Worm (Caenorhabditis elegans) whole organism, L4 larva: ENCODE results near the gene ZK632.9.

Experiments
- F10B5.3 ChIP-seq: sonication (generic microtip); optimal IDR thresholded peaks from 2 replicates; lab custom pipeline; 2016; ENCODE audit warnings: mild to moderate bottlenecking, missing genetic modification characterization, missing compliant biosample characterization
- T20F7.1 ChIP-seq: fragments of 200-800 bp; sonication (Bioruptor generic); optimal IDR thresholded peaks from 2 replicates; lab custom pipeline; 2018; ENCODE audit warnings: mild to moderate bottlenecking, missing genetic modification characterization, missing compliant biosample characterization
- T26A8.4 ChIP-seq: fragments of 200-800 bp; sonication (Bioruptor generic); IDR thresholded peaks from 2 replicates; pipeline ENCODE4 v1.3.6; 2022; ENCODE audit warnings: missing genetic modification characterization, missing compliant biosample characterization
- Y105C5A.15 ChIP-seq: fragments of 200-800 bp; sonication (Bioruptor generic); IDR thresholded peaks from 2 replicates; pipeline ENCODE4 v1.3.6; 2022; ENCODE audit warnings: missing genetic modification characterization, missing compliant biosample characterization
- aha-1 ChIP-seq: fragments of 150-350 bp; peaks from one replicate; lab custom pipeline; 2014; ENCODE audit warnings: missing biosample characterization, missing genetic modification characterization
- ama-1 ChIP-seq: fragments of 150-350 bp; optimal IDR thresholded peaks from 2 replicates; lab custom pipeline; 2014; ENCODE audit warnings: inconsistent platforms, mixed read lengths
- ceh-20 ChIP-seq: fragments of 200-800 bp; sonication (Bioruptor generic); IDR thresholded peaks from 2 replicates; pipeline ENCODE4 v1.3.6; 2022; ENCODE audit warnings: missing genetic modification reagents, missing genetic modification characterization, missing compliant biosample characterization
- ces-1 ChIP-seq: fragments of 150-350 bp; sonication (generic microtip); optimal IDR thresholded peaks from 4 replicates; lab custom pipeline; 2014; ENCODE audit warnings: missing biosample characterization, missing genetic modification reagents, missing genetic modification characterization
- cey-2 ChIP-seq: sonication (generic microtip); optimal IDR thresholded peaks from 3 replicates; lab custom pipeline; 2017; ENCODE audit warnings: missing genetic modification characterization, mild to moderate bottlenecking, missing compliant biosample characterization, antibody characterized with exemption, borderline replicate concordance; ENCODE audit not compliant: insufficient read depth
- ctbp-1 ChIP-seq: fragments of 200-800 bp; sonication (Bioruptor generic); IDR thresholded peaks from 2 replicates; pipeline ENCODE4 v1.3.6; 2022; ENCODE audit warnings: missing genetic modification reagents, missing genetic modification characterization, missing compliant biosample characterization
- daf-16 ChIP-seq, 3 experiments: sonication (generic microtip); optimal IDR thresholded peaks; 2 replicates each; lab custom pipeline; 2016 to 2017; ENCODE audit warnings: missing genetic modification characterization in 3 of 3, missing genetic modification reagents in 3 of 3, mild to moderate bottlenecking in 2 of 3, missing compliant biosample characterization in 2 of 3, missing biosample characterization in 1 of 3, moderate library complexity in 1 of 3
- daf-8 ChIP-seq: fragments of 200-800 bp; sonication (Bioruptor generic); IDR thresholded peaks from 2 replicates; pipeline ENCODE4 v1.3.6; 2022; ENCODE audit warnings: missing genetic modification characterization, missing compliant biosample characterization
- duxl-1 ChIP-seq: sonication (generic microtip); optimal IDR thresholded peaks from 2 replicates; lab custom pipeline; 2016; ENCODE audit warnings: mild to moderate bottlenecking, missing genetic modification characterization, moderate library complexity, missing compliant biosample characterization; ENCODE audit not compliant: poor library complexity
- dve-1 ChIP-seq: sonication (generic microtip); optimal IDR thresholded peaks from 2 replicates; lab custom pipeline; 2017; ENCODE audit warnings: antibody characterized with exemption, mild to moderate bottlenecking, missing genetic modification characterization, missing compliant biosample characterization; ENCODE audit not compliant: insufficient read depth
- egl-27 ChIP-seq: sonication (generic microtip); optimal IDR thresholded peaks from 3 replicates; lab custom pipeline; 2017; ENCODE audit warnings: missing biosample characterization, missing genetic modification reagents, missing genetic modification characterization
- fos-1 ChIP-seq: fragments of 150-350 bp; optimal IDR thresholded peaks from 2 replicates; lab custom pipeline; 2014; ENCODE audit warnings: missing biosample characterization, missing genetic modification characterization
- hmg-1.1 ChIP-seq: fragments of 200-800 bp; sonication (Bioruptor generic); IDR thresholded peaks from 2 replicates; pipeline ENCODE4 v1.3.6; 2022; ENCODE audit warnings: missing genetic modification reagents, missing genetic modification characterization, missing compliant biosample characterization
- lin-13 ChIP-seq: fragments of 150-350 bp; optimal IDR thresholded peaks from 2 replicates; lab custom pipeline; 2014; ENCODE audit warnings: missing biosample characterization, missing genetic modification reagents, missing genetic modification characterization
- lin-38 ChIP-seq: fragments of 200-800 bp; sonication (Bioruptor generic); IDR thresholded peaks from 2 replicates; pipeline ENCODE4 v1.3.6; 2022; ENCODE audit warnings: missing genetic modification reagents, missing genetic modification characterization, missing compliant biosample characterization
- lin-39 ChIP-seq: fragments of 150-350 bp; optimal IDR thresholded peaks from 2 replicates; lab custom pipeline; 2014; ENCODE audit warnings: missing biosample characterization, missing genetic modification reagents, missing genetic modification characterization
- lsy-2 ChIP-seq, 2 experiments: fragments of 150-350 bp in 1 of 2; sonication (generic microtip) in 1 of 2; optimal IDR thresholded peaks; 2 replicates each; lab custom pipeline; 2014 to 2017; ENCODE audit warnings: missing biosample characterization in 2 of 2, missing genetic modification characterization in 2 of 2
- mdl-1 ChIP-seq, 2 experiments: fragments of 150-350 bp in 1 of 2; sonication (generic microtip) in 1 of 2; optimal IDR thresholded peaks; 2 replicates each; lab custom pipeline; 2014 to 2017; ENCODE audit warnings: missing biosample characterization in 2 of 2, missing genetic modification characterization in 2 of 2
- mep-1 ChIP-seq: fragments of 150-350 bp; sonication (generic microtip); optimal IDR thresholded peaks from 3 replicates; lab custom pipeline; 2014; ENCODE audit warnings: missing biosample characterization, missing genetic modification characterization
- mes-2 ChIP-seq: sonication (generic microtip); optimal IDR thresholded peaks from 2 replicates; lab custom pipeline; 2016; ENCODE audit warnings: missing genotype, mild to moderate bottlenecking, missing genetic modification characterization, missing compliant biosample characterization; ENCODE audit not compliant: poor library complexity, severe bottlenecking
- nhr-10 ChIP-seq: fragments of 150-350 bp; optimal IDR thresholded peaks from 2 replicates; lab custom pipeline; 2014; ENCODE audit warnings: missing biosample characterization, missing genetic modification characterization
- nhr-102 ChIP-seq: sonication (generic microtip); optimal IDR thresholded peaks from 2 replicates; lab custom pipeline; 2016; ENCODE audit warnings: mild to moderate bottlenecking, missing genetic modification characterization, moderate library complexity, missing compliant biosample characterization
- nhr-111 ChIP-seq: fragments of 200-800 bp; sonication (Bioruptor generic); optimal IDR thresholded peaks from 2 replicates; lab custom pipeline; 2018; ENCODE audit warnings: mild to moderate bottlenecking, missing genetic modification characterization, missing compliant biosample characterization
- nhr-25 ChIP-seq: sonication (generic microtip); optimal IDR thresholded peaks from 2 replicates; lab custom pipeline; 2017; ENCODE audit warnings: missing genetic modification characterization, mild to moderate bottlenecking, missing compliant biosample characterization, antibody characterized with exemption, moderate library complexity, borderline replicate concordance; ENCODE audit not compliant: insufficient read depth
- nhr-48 ChIP-seq: sonication (generic microtip); optimal IDR thresholded peaks from 2 replicates; lab custom pipeline; 2016; ENCODE audit warnings: mild to moderate bottlenecking, missing genetic modification characterization, missing compliant biosample characterization
- pha-4 ChIP-seq, 2 experiments: fragments of 150-350 bp in 1 of 2; fragments of 200-800 bp in 1 of 2; sonication (Bioruptor generic) in 1 of 2; IDR thresholded peaks in 1 of 2; optimal IDR thresholded peaks in 1 of 2; 2 replicates each; pipeline versions ENCODE4 v1.3.6 to Lab custom; 2014 to 2022; ENCODE audit warnings: missing genetic modification characterization in 2 of 2, missing genetic modification reagents in 2 of 2, missing biosample characterization in 1 of 2, missing compliant biosample characterization in 1 of 2
- sdz-12 ChIP-seq: fragments of 200-800 bp; sonication (Bioruptor generic); optimal IDR thresholded peaks from 2 replicates; lab custom pipeline; 2018; ENCODE audit warnings: mild to moderate bottlenecking, missing genetic modification characterization, missing compliant biosample characterization
- skn-1 ChIP-seq: fragments of 150-350 bp; optimal IDR thresholded peaks from 2 replicates; lab custom pipeline; 2014; ENCODE audit warnings: missing biosample characterization, missing genetic modification characterization
- spr-1 ChIP-seq: sonication (generic microtip); optimal IDR thresholded peaks from 2 replicates; lab custom pipeline; 2016; ENCODE audit warnings: mild to moderate bottlenecking, missing genetic modification characterization, missing compliant biosample characterization
- spr-3 ChIP-seq: fragments of 200-800 bp; sonication (Bioruptor generic); optimal IDR thresholded peaks from 2 replicates; lab custom pipeline; 2018; ENCODE audit warnings: mild to moderate bottlenecking, missing genetic modification characterization, missing compliant biosample characterization
- tag-97 ChIP-seq: fragments of 200-800 bp; sonication (Bioruptor generic); IDR thresholded peaks from 2 replicates; pipeline ENCODE4 v1.3.6; 2022; ENCODE audit warnings: missing genetic modification characterization, missing compliant biosample characterization
- unc-39 ChIP-seq: sonication (generic microtip); optimal IDR thresholded peaks from 2 replicates; lab custom pipeline; 2017; ENCODE audit warnings: missing biosample characterization, missing genetic modification characterization
- zfp-3 ChIP-seq: fragments of 200-800 bp; sonication (Bioruptor generic); conservative IDR thresholded peaks from 2 replicates; pipeline ENCODE4 v1.3.6; 2022; ENCODE audit warnings: missing genetic modification reagents, missing genetic modification characterization, missing compliant biosample characterization
- ztf-7 ChIP-seq: fragments of 150-350 bp; optimal IDR thresholded peaks from 2 replicates; lab custom pipeline; 2014; ENCODE audit warnings: missing biosample characterization, missing genetic modification characterization

ZK632.9 gene

ce11 chrIII:9783133-9783590, 42.1 kb downstream of the ZK632.9 start:
- TF ChIP-seq ces-1 (GFP tag; lab: Kevin White, UChicago) (no peak), hmg-1.1 (GFP tag; lab: Robert Waterston, UW) (peak; percentile 36; the same call in 1 of the 2 replicates), tag-97 (GFP tag; lab: Robert Waterston, UW) (no peak), dve-1 (tag; lab: Kevin White, UChicago) (peak; percentile 78), spr-1 (tag; lab: Kevin White, UChicago) (peak; percentile 26), duxl-1 (tag; lab: Kevin White, UChicago) (peak; percentile 46), ztf-7 (no peak), spr-3 (GFP tag; lab: Kevin White, UChicago) (peak; percentile 40), nhr-111 (GFP tag; lab: Kevin White, UChicago) (peak; percentile 51), egl-27 (tag; lab: Kevin White, UChicago) (no peak), F10B5.3 (tag; lab: Kevin White, UChicago) (no peak), mdl-1 (tag; optimal IDR thresholded peaks at IDR 0.05; lab: Kevin White, UChicago) (no peak), zfp-3 (GFP tag; lab: Robert Waterston, UW) (peak; percentile 83), T20F7.1 (GFP tag; lab: Kevin White, UChicago) (peak; percentile 47), skn-1 (tag; lab: Kevin White, UChicago) (no peak), T26A8.4 (GFP tag; lab: Robert Waterston, UW) (peak; percentile 55), fos-1 (tag; lab: Kevin White, UChicago) (peak; percentile 51), pha-4 (GFP tag; IDR thresholded peaks at IDR 0.05; lab: Robert Waterston, UW) (0 out of 2 replicates have a peak, but pooled peaks have one; percentile 4), pha-4 (tag; optimal IDR thresholded peaks at IDR 0.05; lab: Kevin White, UChicago) (no peak), mep-1 (tag; lab: Kevin White, UChicago) (peak; percentile 65), unc-39 (no peak), lin-38 (GFP tag; lab: Robert Waterston, UW) (peak; percentile 62), nhr-48 (tag; lab: Kevin White, UChicago) (peak; percentile 26), lin-39 (no peak), ama-1 (peak; percentile 68), Y105C5A.15 (GFP tag; lab: Robert Waterston, UW) (0 out of 2 replicates have a peak, but pooled peaks have one; percentile 7), daf-16 (GFP tag; optimal IDR thresholded peaks at IDR 0.05; lab: Kevin White, UChicago) (peak in 1 of 2 experiments; percentile 62), daf-16 (tag; optimal IDR thresholded peaks at IDR 0.05; lab: Kevin White, UChicago) (peak; percentile 61), cey-2 (tag; lab: Kevin White, UChicago) (no peak), sdz-12 (GFP tag; lab: Kevin White, UChicago) (peak; percentile 76), ceh-20 (GFP tag; lab: Robert Waterston, UW) (no peak), aha-1 (tag; lab: Kevin White, UChicago) (peak; percentile 26), mes-2 (tag; lab: Kevin White, UChicago) (no peak), nhr-102 (peak; percentile 73), lin-13 (no peak), ctbp-1 (GFP tag; lab: Robert Waterston, UW) (0 out of 2 replicates have a peak, but pooled peaks have one; percentile 38), lsy-2 (tag; optimal IDR thresholded peaks at IDR 0.05; lab: Kevin White, UChicago) (peak in 1 of 2 experiments; percentile 50), nhr-25 (tag; lab: Kevin White, UChicago) (peak; percentile 11), nhr-10 (no peak), daf-8 (no peak)
